Fruit fly (Drosophila melanogaster) whole organism, embryonic: ENCODE measurements around the gene CG3032.
A peak's percentile ranks its signal among the peaks of the same experiment; 100 is the strongest.

Experiments used
- CG11398 ChIP-seq: fragments of 200-800 bp; sonication (Bioruptor generic); optimal IDR thresholded peaks from 2 replicates; lab custom pipeline; 2016; ENCODE audit warnings: missing biosample characterization, missing genetic modification characterization
- CG12659 ChIP-seq: fragments of 200-800 bp; sonication (Bioruptor generic); optimal IDR thresholded peaks from 3 replicates; lab custom pipeline; 2017; ENCODE audit warnings: mild to moderate bottlenecking, missing biosample characterization, missing genetic modification reagents, missing genetic modification characterization
- CG14965 ChIP-seq: fragments of 200-800 bp; sonication (Bioruptor generic); optimal IDR thresholded peaks from 2 replicates; lab custom pipeline; 2016; ENCODE audit warnings: missing biosample characterization, missing genetic modification characterization, borderline replicate concordance
- CG16813 ChIP-seq: fragments of 200-800 bp; sonication (Bioruptor generic); IDR thresholded peaks from 3 replicates; pipeline ENCODE4 v1.3.6; 2022; ENCODE audit warnings: missing biosample characterization, missing genetic modification characterization; ENCODE audit not compliant: partially characterized antibody
- CG17385 ChIP-seq: fragments of 200-800 bp; sonication (Bioruptor generic); optimal IDR thresholded peaks from 3 replicates; lab custom pipeline; 2018; ENCODE audit warnings: missing biosample characterization, mild to moderate bottlenecking, missing genetic modification characterization
- CG18262 ChIP-seq: fragments of 200-800 bp; optimal IDR thresholded peaks from 3 replicates; lab custom pipeline; 2019; ENCODE audit warnings: missing biosample characterization, mild to moderate bottlenecking, missing genetic modification characterization, moderate library complexity
- CG32532 ChIP-seq: fragments of 200-800 bp; sonication (Bioruptor generic); IDR thresholded peaks from 2 replicates; pipeline ENCODE4 v1.3.6; 2022; ENCODE audit warnings: missing biosample characterization, missing genetic modification characterization
- CG6765 ChIP-seq: fragments of 200-800 bp; sonication (Bioruptor generic); optimal IDR thresholded peaks from 3 replicates; lab custom pipeline; 2017; ENCODE audit warnings: missing biosample characterization, mild to moderate bottlenecking, missing genetic modification characterization
- CG7372 ChIP-seq: fragments of 200-800 bp; sonication (Bioruptor generic); IDR thresholded peaks from 2 replicates; pipeline ENCODE4 v1.3.6; 2022; ENCODE audit warnings: missing biosample characterization, missing genetic modification characterization
- CG7839 ChIP-seq: fragments of 200-800 bp; sonication (Bioruptor generic); optimal IDR thresholded peaks from 3 replicates; lab custom pipeline; 2018; ENCODE audit warnings: missing biosample characterization, mild to moderate bottlenecking, missing genetic modification characterization, moderate library complexity
- CG8290 ChIP-seq, 3 experiments: fragments of 200-800 bp; sonication (Bioruptor generic); optimal IDR thresholded peaks; 2 replicates each; lab custom pipeline; 2016 to 2019; ENCODE audit warnings: missing biosample characterization in 3 of 3, missing genetic modification characterization in 3 of 3, mild to moderate bottlenecking in 2 of 3, moderate library complexity in 1 of 3
- CG8944 ChIP-seq: fragments of 200-800 bp; sonication (Bioruptor generic); optimal IDR thresholded peaks from 3 replicates; lab custom pipeline; 2016; ENCODE audit warnings: missing biosample characterization, missing genetic modification characterization
- CoRest ChIP-seq: fragments of 200-800 bp; sonication (Bioruptor generic); optimal IDR thresholded peaks from 3 replicates; lab custom pipeline; 2018; ENCODE audit warnings: missing biosample characterization, mild to moderate bottlenecking, missing genetic modification characterization, moderate library complexity
- Dad ChIP-seq: fragments of 200-800 bp; sonication (Bioruptor generic); optimal IDR thresholded peaks from 3 replicates; lab custom pipeline; 2016; ENCODE audit warnings: missing biosample characterization, missing genetic modification characterization
- HLHmδ ChIP-seq: fragments of 200-800 bp; sonication (Bioruptor generic); optimal IDR thresholded peaks from 2 replicates; lab custom pipeline; 2018; ENCODE audit warnings: missing biosample characterization, mild to moderate bottlenecking, missing genetic modification characterization, moderate library complexity
- Hey ChIP-seq: fragments of 200-800 bp; sonication (Bioruptor generic); optimal IDR thresholded peaks from 3 replicates; lab custom pipeline; 2018; ENCODE audit warnings: missing biosample characterization, mild to moderate bottlenecking, missing genetic modification characterization
- NK7.1 ChIP-seq: fragments of 200-800 bp; sonication (Bioruptor generic); optimal IDR thresholded peaks from 3 replicates; lab custom pipeline; 2016; ENCODE audit warnings: missing biosample characterization, missing genetic modification characterization
- PHDP ChIP-seq: fragments of 200-800 bp; sonication (Bioruptor generic); optimal IDR thresholded peaks from 3 replicates; lab custom pipeline; 2018; ENCODE audit warnings: missing biosample characterization, mild to moderate bottlenecking, missing genetic modification characterization, moderate library complexity
- Ptx1 ChIP-seq: fragments of 200-800 bp; sonication (Bioruptor generic); IDR thresholded peaks from 2 replicates; pipeline ENCODE4 v1.3.6; 2022; ENCODE audit warnings: missing biosample characterization, missing genetic modification characterization
- Rx ChIP-seq: fragments of 200-800 bp; sonication (Bioruptor generic); IDR thresholded peaks from 2 replicates; pipeline ENCODE4 v1.3.6; 2022; ENCODE audit warnings: missing biosample characterization, missing genetic modification characterization
- Side ChIP-seq: fragments of 200-800 bp; sonication (Bioruptor generic); optimal IDR thresholded peaks from 2 replicates; lab custom pipeline; 2016; ENCODE audit warnings: missing biosample characterization, missing genetic modification characterization
- Trl ChIP-seq, 3 experiments: fragments of >200 bp in 2 of 3; fragments of 200-800 bp in 1 of 3; sonication (Bioruptor generic) in 1 of 3; optimal IDR thresholded peaks; 2 replicates in 1 of 3; 3 replicates in 2 of 3; lab custom pipeline; 2016 to 2017; ENCODE audit warnings: missing biosample characterization in 1 of 3, missing genetic modification characterization in 1 of 3
- al ChIP-seq: fragments of 200-800 bp; sonication (Bioruptor generic); IDR thresholded peaks from 2 replicates; pipeline ENCODE4 v1.3.6; 2022; ENCODE audit warnings: missing biosample characterization, missing genetic modification characterization
- ash1 ChIP-seq: fragments of 200-800 bp; sonication (Bioruptor generic); optimal IDR thresholded peaks from 2 replicates; lab custom pipeline; 2018; ENCODE audit warnings: missing biosample characterization, mild to moderate bottlenecking, missing genetic modification characterization
- ato ChIP-seq: fragments of 200-800 bp; sonication (Bioruptor generic); IDR thresholded peaks from 2 replicates; pipeline ENCODE4 v1.3.6; 2022; ENCODE audit warnings: missing biosample characterization, missing genetic modification characterization; ENCODE audit not compliant: partially characterized antibody
- az2 ChIP-seq: fragments of 200-800 bp; sonication (Bioruptor generic); optimal IDR thresholded peaks from 3 replicates; lab custom pipeline; 2016; ENCODE audit warnings: missing biosample characterization, missing genetic modification characterization
- bsh ChIP-seq, 2 experiments: fragments of 200-800 bp; sonication (Bioruptor generic); optimal IDR thresholded peaks; 2 replicates each; lab custom pipeline; 2017 to 2018; ENCODE audit warnings: mild to moderate bottlenecking in 2 of 2, missing biosample characterization in 2 of 2, missing genetic modification characterization in 2 of 2, moderate library complexity in 1 of 2
- chm ChIP-seq: fragments of 200-800 bp; sonication (Bioruptor generic); IDR thresholded peaks from 2 replicates; pipeline ENCODE4 v1.3.6; 2022; ENCODE audit warnings: missing biosample characterization, missing genetic modification characterization
- chn ChIP-seq: fragments of 200-800 bp; sonication (Bioruptor generic); optimal IDR thresholded peaks from 2 replicates; lab custom pipeline; 2016; ENCODE audit warnings: missing biosample characterization, missing genetic modification characterization
- corto ChIP-seq: fragments of 200-800 bp; sonication (Bioruptor generic); optimal IDR thresholded peaks from 2 replicates; lab custom pipeline; 2016; ENCODE audit warnings: missing biosample characterization, mild to moderate bottlenecking, missing genetic modification characterization, moderate library complexity
- da ChIP-seq: fragments of 200-800 bp; sonication (Bioruptor generic); optimal IDR thresholded peaks from 2 replicates; lab custom pipeline; 2016; ENCODE audit warnings: missing biosample characterization, missing genetic modification characterization
- dpn ChIP-seq, 2 experiments: fragments of 200-800 bp; sonication (Bioruptor generic); optimal IDR thresholded peaks; 3 replicates each; lab custom pipeline; 2016; ENCODE audit warnings: missing biosample characterization in 2 of 2, missing genetic modification characterization in 2 of 2
- emc ChIP-seq: fragments of 200-800 bp; sonication (Bioruptor generic); optimal IDR thresholded peaks from 2 replicates; lab custom pipeline; 2016; ENCODE audit warnings: missing biosample characterization, missing genetic modification characterization
- eve ChIP-seq, 2 experiments: fragments of >200 bp; optimal IDR thresholded peaks; 2 replicates each; lab custom pipeline; 2017; ENCODE audit warnings: missing biosample characterization in 2 of 2, missing genetic modification characterization in 2 of 2
- ewg ChIP-seq: fragments of 200-800 bp; sonication (Bioruptor generic); optimal IDR thresholded peaks from 3 replicates; lab custom pipeline; 2017; ENCODE audit warnings: mild to moderate bottlenecking, missing biosample characterization, missing genetic modification reagents, missing genetic modification characterization
- hbn ChIP-seq: fragments of 200-800 bp; sonication (Bioruptor generic); IDR thresholded peaks from 2 replicates; pipeline ENCODE4 v1.3.6; 2022; ENCODE audit warnings: missing biosample characterization, missing genetic modification characterization; ENCODE audit not compliant: partially characterized antibody
- jing ChIP-seq: fragments of 200-800 bp; sonication (Bioruptor generic); optimal IDR thresholded peaks from 2 replicates; lab custom pipeline; 2018; ENCODE audit warnings: missing biosample characterization, mild to moderate bottlenecking, missing genetic modification characterization
- lbe ChIP-seq: fragments of 200-800 bp; sonication (Bioruptor generic); optimal IDR thresholded peaks from 2 replicates; lab custom pipeline; 2016; ENCODE audit warnings: missing biosample characterization, mild to moderate bottlenecking, missing genetic modification characterization
- lola ChIP-seq, 3 experiments: fragments of >200 bp in 2 of 3; fragments of 200-800 bp in 1 of 3; sonication (Bioruptor generic) in 1 of 3; optimal IDR thresholded peaks; 2 replicates each; lab custom pipeline; 2017 to 2019; ENCODE audit warnings: missing biosample characterization in 3 of 3, missing genetic modification characterization in 3 of 3, mild to moderate bottlenecking in 1 of 3, moderate library complexity in 1 of 3
- onecut ChIP-seq: fragments of 200-800 bp; sonication (Bioruptor generic); IDR thresholded peaks from 2 replicates; pipeline ENCODE4 v1.3.6; 2022; ENCODE audit warnings: missing biosample characterization, missing genetic modification characterization
- p53 ChIP-seq: fragments of 200-800 bp; sonication (Bioruptor generic); optimal IDR thresholded peaks from 2 replicates; lab custom pipeline; 2016; ENCODE audit warnings: missing biosample characterization, missing genetic modification characterization
- pita ChIP-seq: fragments of 200-800 bp; sonication (Bioruptor generic); optimal IDR thresholded peaks from 2 replicates; lab custom pipeline; 2017; ENCODE audit warnings: missing biosample characterization, mild to moderate bottlenecking, missing genetic modification characterization
- salm ChIP-seq: fragments of 200-800 bp; sonication (Bioruptor generic); optimal IDR thresholded peaks from 2 replicates; lab custom pipeline; 2018; ENCODE audit warnings: missing biosample characterization, mild to moderate bottlenecking, missing genetic modification characterization
- sqz ChIP-seq: fragments of 200-800 bp; sonication (Bioruptor generic); optimal IDR thresholded peaks from 3 replicates; lab custom pipeline; 2018; ENCODE audit warnings: missing biosample characterization, mild to moderate bottlenecking, missing genetic modification characterization
- tgo ChIP-seq: fragments of 200-800 bp; sonication (Bioruptor generic); IDR thresholded peaks from 3 replicates; pipeline ENCODE4 v1.3.6; 2022; ENCODE audit warnings: missing biosample characterization, missing genetic modification characterization
- unpg ChIP-seq: fragments of 200-800 bp; sonication (Bioruptor generic); optimal IDR thresholded peaks from 3 replicates; lab custom pipeline; 2018; ENCODE audit warnings: missing biosample characterization, mild to moderate bottlenecking, missing genetic modification characterization, moderate library complexity
- vfl ChIP-seq: fragments of 200-800 bp; sonication (Bioruptor generic); optimal IDR thresholded peaks from 2 replicates; lab custom pipeline; 2016; ENCODE audit warnings: missing biosample characterization, missing genetic modification characterization

CG3032 gene

DNA sequence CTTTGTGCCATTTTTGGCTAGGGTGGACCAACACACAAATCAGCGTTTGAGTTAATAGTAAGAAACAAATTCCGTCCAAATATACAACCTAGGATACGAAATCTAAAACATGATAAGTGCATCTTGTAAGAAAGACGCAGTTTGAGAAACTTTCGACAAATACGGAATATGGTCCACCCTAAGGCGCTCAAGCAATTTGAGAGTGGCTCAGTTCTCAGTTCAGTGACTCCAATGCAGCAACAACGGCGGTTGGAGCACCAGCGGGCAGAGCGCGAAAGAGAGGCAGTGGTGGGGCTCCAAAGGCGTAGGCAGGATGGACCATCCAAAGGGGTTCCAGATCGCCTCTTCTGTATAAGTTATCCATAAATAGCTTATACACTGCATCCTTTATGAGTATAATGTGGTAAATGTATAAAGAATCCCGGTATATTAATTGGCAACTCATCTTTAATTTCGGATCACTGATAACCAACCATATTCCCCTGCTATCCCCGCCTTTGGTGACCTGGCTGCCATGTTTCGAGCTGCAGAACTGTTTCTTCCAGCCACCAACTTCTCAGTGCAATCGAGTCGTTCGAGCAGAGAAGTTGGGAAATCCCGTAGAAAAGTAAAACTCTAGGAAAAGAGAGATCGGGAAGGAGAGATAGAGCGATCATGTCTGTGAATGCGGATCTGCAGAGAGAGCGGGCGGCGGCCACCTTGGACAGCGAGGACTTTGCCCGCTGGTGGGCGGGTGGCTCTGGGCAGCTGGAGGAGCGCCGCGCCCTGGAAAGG, 44.1 kb downstream of the CG3032 start, which contains the start of gene CG4586 (continued):
- TF ChIP-seq dpn (GFP tag; optimal IDR thresholded peaks at IDR 0.05; lab: Kevin White, UChicago) (peak; percentile 94 to 97), p53 (GFP tag; lab: Kevin White, UChicago) (peak; percentile 82), eve (GFP tag; optimal IDR thresholded peaks at IDR 0.05; lab: Kevin White, UChicago) (no peak), lbe (GFP tag; lab: Kevin White, UChicago) (peak; percentile 97), Dad (peak; percentile 91), CG12659 (GFP tag; lab: Kevin White, UChicago) (peak; percentile 96), ato (GFP tag; lab: Robert Waterston, UW) (no peak), CG7372 (GFP tag; lab: Robert Waterston, UW) (peak; percentile 89), unpg (GFP tag; lab: Kevin White, UChicago) (peak; percentile 98), sqz (GFP tag; lab: Kevin White, UChicago) (peak; percentile 85), al (GFP tag; lab: Robert Waterston, UW) (peak; percentile 85), chn (peak; percentile 91), chm (GFP tag; lab: Robert Waterston, UW) (peak; percentile 97), corto (GFP tag; lab: Kevin White, UChicago) (peak; percentile 96), CG32532 (GFP tag; lab: Robert Waterston, UW) (peak; percentile 96), ash1 (GFP tag; lab: Kevin White, UChicago) (peak; percentile 91), emc (peak; percentile 90), salm (tag; lab: Kevin White, UChicago) (peak; percentile 95), Side (GFP tag; lab: Kevin White, UChicago) (peak; percentile 97), Ptx1 (GFP tag; lab: Robert Waterston, UW) (peak; percentile 87), CG17385 (peak; percentile 94), CG14965 (GFP tag; lab: Kevin White, UChicago) (peak; percentile 85), az2 (GFP tag; lab: Kevin White, UChicago) (peak; percentile 94), HLHmδ (GFP tag; lab: Kevin White, UChicago) (no peak), PHDP (tag; lab: Kevin White, UChicago) (peak; percentile 98), CG8944 (GFP tag; lab: Kevin White, UChicago) (peak; percentile 89), bsh (GFP tag; optimal IDR thresholded peaks at IDR 0.05; lab: Kevin White, UChicago) (peak; percentile 95 to 99), CG6765 (GFP tag; lab: Kevin White, UChicago) (peak; percentile 97), CG18262 (tag; lab: Kevin White, UChicago) (peak; percentile 90), CG8290 (GFP tag; optimal IDR thresholded peaks at IDR 0.05; lab: Kevin White, UChicago) (peak; percentile 80), CG8290 (tag; optimal IDR thresholded peaks at IDR 0.05; lab: Kevin White, UChicago) (peak; percentile 62 to 99), lola (GFP tag; optimal IDR thresholded peaks at IDR 0.05; lab: Kevin White, UChicago) (peak in 1 of 3 experiments; percentile 67), Trl (optimal IDR thresholded peaks at IDR 0.05; lab: Kevin White, UChicago) (no peak), Trl (GFP tag; optimal IDR thresholded peaks at IDR 0.05; lab: Kevin White, UChicago) (peak; percentile 94), pita (GFP tag; lab: Kevin White, UChicago) (no peak), jing (GFP tag; lab: Kevin White, UChicago) (peak; percentile 82), CG16813 (GFP tag; lab: Robert Waterston, UW) (no peak), hbn (no peak), CG11398 (GFP tag; lab: Kevin White, UChicago) (peak; percentile 95), da (GFP tag; lab: Kevin White, UChicago) (peak; percentile 81), NK7.1 (GFP tag; lab: Kevin White, UChicago) (peak; percentile 92), onecut (GFP tag; lab: Robert Waterston, UW) (peak; percentile 92), tgo (GFP tag; lab: Robert Waterston, UW) (peak; percentile 88), CG7839 (tag; lab: Kevin White, UChicago) (peak; percentile 95), vfl (peak; percentile 94), ewg (GFP tag; lab: Kevin White, UChicago) (peak; percentile 85), CoRest (tag; lab: Kevin White, UChicago) (peak; percentile 87), Rx (peak; percentile 91), Hey (peak; percentile 85)
